Worm (Caenorhabditis elegans) whole organism, L3 larva: ENCODE data around the gene txt-13.

Experiments
- egl-27 ChIP-seq: sonication (generic microtip); optimal IDR thresholded peaks from 4 replicates; lab custom pipeline; 2017; ENCODE audit warnings: missing biosample characterization, missing genetic modification reagents, missing genetic modification characterization
- elt-1 ChIP-seq: fragments of 150-350 bp; optimal IDR thresholded peaks from 2 replicates; lab custom pipeline; 2014; ENCODE audit warnings: missing biosample characterization, missing genetic modification characterization
- fkh-2 ChIP-seq: fragments of 150-350 bp; optimal IDR thresholded peaks from 2 replicates; lab custom pipeline; 2014; ENCODE audit warnings: missing biosample characterization, missing genetic modification reagents, missing genetic modification characterization
- nhr-77 ChIP-seq: fragments of 150-350 bp; optimal IDR thresholded peaks from 2 replicates; lab custom pipeline; 2014; ENCODE audit warnings: missing biosample characterization, missing genetic modification characterization
- unc-39 ChIP-seq: sonication (generic microtip); optimal IDR thresholded peaks from 4 replicates; lab custom pipeline; 2017; ENCODE audit warnings: missing biosample characterization, missing genetic modification characterization

ce11 chrII:10545213-10545612 lies 25.2 kb upstream of the txt-13 start:
- TF ChIP-seq nhr-77 (tag; lab: Kevin White, UChicago), result no peak
- TF ChIP-seq elt-1, result no peak
- TF ChIP-seq unc-39 (tag; lab: Kevin White, UChicago), result no peak
- no peak for TF ChIP-seq fkh-2 (tag; lab: Kevin White, UChicago)
- no peak for TF ChIP-seq egl-27 (tag; lab: Kevin White, UChicago)
